Worm (Caenorhabditis elegans): ENCODE measurements around the gene F54B3.1.

F54B3.1 gene

DNA sequence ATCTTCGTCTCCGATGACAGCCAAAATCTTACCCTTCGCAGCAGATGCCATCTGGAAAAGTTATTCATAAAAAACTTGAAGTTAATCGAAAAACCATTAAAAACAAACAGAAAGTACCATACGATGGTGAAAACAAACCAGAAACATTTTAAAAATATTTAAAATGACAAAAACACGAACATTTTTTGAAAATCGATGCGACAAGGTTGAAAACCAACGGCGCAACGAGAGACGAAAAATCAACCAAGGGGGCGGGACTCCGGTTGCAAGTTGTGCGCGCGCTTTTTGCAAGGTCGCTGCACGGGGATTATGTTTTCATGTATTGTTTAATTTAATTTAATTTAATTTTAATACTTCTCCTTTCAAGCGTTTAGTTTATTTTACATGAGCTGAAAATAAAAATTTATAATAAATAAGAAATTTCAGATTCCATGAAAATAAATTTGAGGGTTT lies 52.6 kb downstream of the F54B3.1 start, which contains the start of gene vha-9:
vha-9 (minus strand) TSS at position 51 of the 453 bp plus-strand sequence.
- TF ChIP-seq unc-62 (GFP tag; optimal IDR thresholded peaks at IDR 0.05) = no peak

DNA sequence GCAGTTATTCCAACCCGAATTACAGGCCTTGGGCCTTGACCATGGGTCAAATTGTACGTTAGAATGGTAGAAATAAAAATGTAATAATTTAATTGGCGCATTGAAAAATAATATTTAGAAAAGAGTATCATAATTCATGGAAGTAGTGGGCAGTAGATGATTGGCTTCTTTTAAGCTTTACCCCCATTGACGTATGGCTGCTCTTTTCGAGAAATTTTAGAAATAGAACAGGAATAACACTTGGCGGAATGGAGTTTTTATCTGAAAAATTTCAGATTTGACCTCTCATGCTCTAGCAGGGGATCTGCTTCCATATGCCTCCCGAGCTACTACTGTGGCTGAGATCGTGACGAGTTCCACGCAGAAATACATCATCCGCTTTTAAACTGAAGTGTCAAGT lies 57.7 kb downstream of the F54B3.1 start, which contains the start of gene gcy-4:
gcy-4 (minus strand) TSS at position 101 of the 400 bp plus-strand sequence.
- TF ChIP-seq unc-62 (GFP tag; optimal IDR thresholded peaks at IDR 0.05) = no peak

DNA sequence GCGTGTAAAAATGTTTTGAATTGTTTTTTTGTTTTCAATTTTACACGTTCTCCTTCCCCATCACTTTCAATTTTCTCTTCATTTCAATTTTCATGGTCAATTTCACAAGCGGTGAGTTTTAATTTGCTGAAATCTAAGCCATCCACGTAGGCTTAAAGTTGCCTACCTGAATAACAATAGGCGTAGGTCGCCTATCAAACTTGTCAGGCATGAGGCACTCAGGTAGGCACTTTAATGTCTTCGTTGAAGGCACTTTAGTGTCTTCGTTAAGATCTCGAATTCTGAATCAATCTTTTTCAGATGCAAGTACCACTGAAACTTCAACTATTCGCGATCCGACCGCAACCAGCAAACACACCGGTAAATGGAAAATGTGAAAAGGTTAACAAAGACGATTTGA lies 58.3 kb downstream of the F54B3.1 start, which contains the start of gene ZK970.8:
ZK970.8 (plus strand) TSS at position 301 of the 400 bp plus-strand sequence.
- no peak for TF ChIP-seq unc-62 (GFP tag; optimal IDR thresholded peaks at IDR 0.05)

ce11 chrII:10311973-10312372 lies 60.9 kb downstream of the F54B3.1 start, which contains the start of gene srlf-34:
Gene srlf-34 (plus strand): TSS chrII:10312293.
- no peak for TF ChIP-seq unc-62 (GFP tag; optimal IDR thresholded peaks at IDR 0.05)

- no peak for TF ChIP-seq unc-62 (GFP tag; optimal IDR thresholded peaks at IDR 0.05)
These were observed 64.2 kb downstream of the F54B3.1 start, which contains the start of gene idpp-8 for ce11 chrII:10315252-10315651. Gene idpp-8 (plus strand): TSS chrII:10315552.

DNA sequence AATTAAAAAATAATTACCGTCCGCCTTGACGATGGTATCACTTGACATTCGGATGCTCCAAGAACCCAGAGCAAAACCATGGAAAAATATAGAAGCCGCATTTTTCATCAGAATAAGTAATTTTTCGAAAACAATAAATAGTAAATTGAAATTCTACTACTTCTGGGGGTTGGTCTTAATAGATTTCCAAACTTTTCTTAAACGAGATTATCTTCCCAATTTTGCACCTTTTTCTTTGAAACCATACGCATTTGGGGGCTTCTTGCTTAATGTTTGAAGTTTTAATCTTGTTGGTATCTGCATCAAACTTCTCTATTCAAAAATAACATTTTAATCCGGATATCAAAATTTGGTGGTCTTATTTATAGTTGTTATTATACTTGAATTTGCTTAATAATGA lies 65.1 kb downstream of the F54B3.1 start, which contains the start of gene gcy-5:
gcy-5 (minus strand) TSS at position 101 of the 400 bp plus-strand sequence.
- no peak for TF ChIP-seq unc-62 (GFP tag; optimal IDR thresholded peaks at IDR 0.05)

- TF ChIP-seq unc-62 (GFP tag; optimal IDR thresholded peaks at IDR 0.05) = no peak
These were observed 65.9 kb downstream of the F54B3.1 start, which contains the start of gene M02G9.4 for ce11 chrII:10317007-10317406. Gene M02G9.4 (plus strand): TSS chrII:10317307.
